Fruit fly (Drosophila melanogaster): ENCODE measurements around the gene Eig71Ef.

Gene Eig71Ef

DNA sequence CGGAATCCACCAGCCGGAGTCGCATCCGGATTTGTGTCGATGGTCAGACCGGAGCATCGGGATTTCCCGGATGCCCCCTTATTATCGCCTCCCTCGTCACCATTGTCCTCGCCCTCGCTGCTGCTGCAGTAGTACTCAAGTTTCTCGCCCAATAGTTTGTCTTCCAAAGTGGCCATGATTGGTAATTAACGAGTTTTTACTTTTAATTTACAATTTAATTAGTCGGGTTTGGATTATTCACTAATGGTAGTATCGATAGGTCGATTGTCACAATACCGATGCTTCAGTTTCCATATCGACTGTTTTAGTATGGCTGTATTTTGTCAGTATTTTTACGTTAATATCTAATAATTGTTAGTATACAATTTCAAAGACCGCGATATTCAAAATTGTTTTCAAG lies 47.1 kb downstream of the Eig71Ef start, which contains the start of gene CG7650 (continued):
- no peak for TF ChIP-seq grn (GFP tag; optimal IDR thresholded peaks at IDR 0.05)
- no peak for TF ChIP-seq sqz (GFP tag; optimal IDR thresholded peaks at IDR 0.05)
- TF ChIP-seq Six4 (GFP tag; optimal IDR thresholded peaks at IDR 0.05) = no peak
- TF ChIP-seq CG11695 (GFP tag; IDR thresholded peaks at IDR 0.05) = no peak
- no peak for TF ChIP-seq CG4730 (GFP tag; IDR thresholded peaks at IDR 0.05)
- no peak for TF ChIP-seq C15 (GFP tag; IDR thresholded peaks at IDR 0.05)
- TF ChIP-seq CG15514 (GFP tag; optimal IDR thresholded peaks at IDR 0.05) = no peak
- TF ChIP-seq CHES-1-like (GFP tag; optimal IDR thresholded peaks at IDR 0.05) = no peak
- TF ChIP-seq CG8765 (GFP tag; IDR thresholded peaks at IDR 0.05) = no peak
- no peak for TF ChIP-seq nerfin-1 (tag; optimal IDR thresholded peaks at IDR 0.05)
- peak; percentile 96 for TF ChIP-seq CG7745 (tag; optimal IDR thresholded peaks at IDR 0.05)
- no peak for TF ChIP-seq Rfx (GFP tag; IDR thresholded peaks at IDR 0.05)
- no peak for TF ChIP-seq CG4404 (GFP tag; IDR thresholded peaks at IDR 0.05)
- peak; percentile 37 for TF ChIP-seq HmgZ (tag; optimal IDR thresholded peaks at IDR 0.05)
- no peak for TF ChIP-seq CG5245 (GFP tag; optimal IDR thresholded peaks at IDR 0.05)
- TF ChIP-seq slp2 (GFP tag; optimal IDR thresholded peaks at IDR 0.05) = peak; percentile 3
- TF ChIP-seq CG9215 (GFP tag; IDR thresholded peaks at IDR 0.05) = no peak
- TF ChIP-seq twi (tag; optimal IDR thresholded peaks at IDR 0.05) = no peak
- TF ChIP-seq croc (GFP tag; conservative IDR thresholded peaks at IDR 0.05) = no peak
- no peak for TF ChIP-seq Sry-β (GFP tag; optimal IDR thresholded peaks at IDR 0.05)
- TF ChIP-seq zen2 (GFP tag; IDR thresholded peaks at IDR 0.05; ENCODE audit: partially characterized antibody) = peak; percentile 93
- TF ChIP-seq CG11723 (GFP tag; optimal IDR thresholded peaks at IDR 0.05) = no peak
- peak; percentile 77 for TF ChIP-seq CG16813 (GFP tag; IDR thresholded peaks at IDR 0.05; ENCODE audit: partially characterized antibody)
- no peak for TF ChIP-seq tin (GFP tag; optimal IDR thresholded peaks at IDR 0.05)
- peak; percentile 94 for TF ChIP-seq bbx (GFP tag; IDR thresholded peaks at IDR 0.05; ENCODE audit: partially characterized antibody)
- no peak for TF ChIP-seq sima (GFP tag; optimal IDR thresholded peaks at IDR 0.05)
- TF ChIP-seq Ets97D (GFP tag; optimal IDR thresholded peaks at IDR 0.05) = peak; percentile 12
- peak; percentile 69 for TF ChIP-seq tna (GFP tag; IDR thresholded peaks at IDR 0.05; ENCODE audit: partially characterized antibody)
- peak; percentile 79 for TF ChIP-seq CG7963 (GFP tag; IDR thresholded peaks at IDR 0.05; ENCODE audit: partially characterized antibody)
- TF ChIP-seq esg (GFP tag; conservative IDR thresholded peaks at IDR 0.05) = no peak
- no peak for TF ChIP-seq CG12219 (GFP tag; optimal IDR thresholded peaks at IDR 0.05)
- TF ChIP-seq CG3281 (GFP tag; optimal IDR thresholded peaks at IDR 0.05) = no peak
- no peak for TF ChIP-seq CG12299 (tag; optimal IDR thresholded peaks at IDR 0.05)
- no peak for TF ChIP-seq insv (GFP tag; optimal IDR thresholded peaks at IDR 0.05)
- TF ChIP-seq lbe (GFP tag; optimal IDR thresholded peaks at IDR 0.05) = peak; percentile 6
- no peak for TF ChIP-seq schlank (tag; optimal IDR thresholded peaks at IDR 0.05)
- no peak for TF ChIP-seq CG7372 (GFP tag; IDR thresholded peaks at IDR 0.05)
- no peak for TF ChIP-seq D19A (tag; optimal IDR thresholded peaks at IDR 0.05)
- TF ChIP-seq sr (GFP tag; IDR thresholded peaks at IDR 0.05) = no peak
- TF ChIP-seq CG42726 (GFP tag; IDR thresholded peaks at IDR 0.05; ENCODE audit: partially characterized antibody) = peak; percentile 74; the same call in 1 of the 2 replicates
- no peak for TF ChIP-seq CG6689 (GFP tag; IDR thresholded peaks at IDR 0.05)
- no peak for TF ChIP-seq NK7.1 (GFP tag; optimal IDR thresholded peaks at IDR 0.05)
- no peak for TF ChIP-seq HLH3B (GFP tag; IDR thresholded peaks at IDR 0.05)
- no peak for TF ChIP-seq ham (GFP tag; IDR thresholded peaks at IDR 0.05)
- TF ChIP-seq CG18619 (GFP tag; optimal IDR thresholded peaks at IDR 0.05) = no peak
- TF ChIP-seq CG32772 (GFP tag; IDR thresholded peaks at IDR 0.05) = no peak
- TF ChIP-seq CG2116 (GFP tag; optimal IDR thresholded peaks at IDR 0.05) = peak; percentile 76
- TF ChIP-seq NfI (GFP tag; optimal IDR thresholded peaks at IDR 0.05) = no peak
- TF ChIP-seq CG6791 (GFP tag; IDR thresholded peaks at IDR 0.05; ENCODE audit: partially characterized antibody) = peak; percentile 88
- no peak for TF ChIP-seq wek (GFP tag; optimal IDR thresholded peaks at IDR 0.05)
- no peak for TF ChIP-seq CG15011 (GFP tag; optimal IDR thresholded peaks at IDR 0.05)

Measured in whole organism, embryonic.